Worm (Caenorhabditis elegans) whole organism, L4 larva: ENCODE measurements around the gene srh-15.

Experiments used
- F26F4.8 ChIP-seq: fragments of 200-800 bp; sonication (Bioruptor generic); conservative IDR thresholded peaks from 2 replicates; pipeline ENCODE4 v1.3.6; 2022; ENCODE audit warnings: missing genetic modification characterization, missing compliant biosample characterization
- F37D6.2 ChIP-seq: sonication (generic microtip); optimal IDR thresholded peaks from 2 replicates; lab custom pipeline; 2016; ENCODE audit warnings: mild to moderate bottlenecking, missing genetic modification characterization, missing compliant biosample characterization
- R02D3.7 ChIP-seq: fragments of 150-350 bp; sonication (generic microtip); optimal IDR thresholded peaks from 3 replicates; lab custom pipeline; 2014; ENCODE audit warnings: missing biosample characterization, missing genetic modification characterization
- Y48G9A.11 ChIP-seq: fragments of 200-800 bp; sonication (Bioruptor generic); IDR thresholded peaks from 2 replicates; pipeline ENCODE4 v1.3.6; 2022; ENCODE audit warnings: missing genetic modification reagents, missing genetic modification characterization, missing compliant biosample characterization
- aha-1 ChIP-seq: fragments of 150-350 bp; peaks from one replicate; lab custom pipeline; 2014; ENCODE audit warnings: missing biosample characterization, missing genetic modification characterization
- aly-2 ChIP-seq: sonication (generic microtip); optimal IDR thresholded peaks from 2 replicates; lab custom pipeline; 2018; ENCODE audit warnings: missing biosample characterization, missing genetic modification characterization
- ama-1 ChIP-seq: fragments of 150-350 bp; optimal IDR thresholded peaks from 2 replicates; lab custom pipeline; 2014; ENCODE audit warnings: inconsistent platforms, mixed read lengths
- ceh-28 ChIP-seq: fragments of 150-350 bp; optimal IDR thresholded peaks from 2 replicates; lab custom pipeline; 2014; ENCODE audit warnings: missing biosample characterization, missing genetic modification reagents, missing genetic modification characterization
- ceh-32 ChIP-seq: sonication (generic microtip); optimal IDR thresholded peaks from 2 replicates; lab custom pipeline; 2016; ENCODE audit warnings: mild to moderate bottlenecking, missing genetic modification characterization, missing compliant biosample characterization; ENCODE audit not compliant: poor library complexity
- ceh-44 ChIP-seq: fragments of 200-800 bp; sonication (Bioruptor generic); IDR thresholded peaks from 2 replicates; pipeline ENCODE4 v1.3.6; 2022; ENCODE audit warnings: missing genetic modification reagents, missing genetic modification characterization, missing compliant biosample characterization
- ces-1 ChIP-seq: fragments of 150-350 bp; sonication (generic microtip); optimal IDR thresholded peaks from 4 replicates; lab custom pipeline; 2014; ENCODE audit warnings: missing biosample characterization, missing genetic modification reagents, missing genetic modification characterization
- daf-12 ChIP-seq: fragments of 150-350 bp; optimal IDR thresholded peaks from 2 replicates; lab custom pipeline; 2014; ENCODE audit warnings: missing biosample characterization, missing genetic modification reagents, missing genetic modification characterization
- daf-16 ChIP-seq, 3 experiments: sonication (generic microtip); optimal IDR thresholded peaks; 2 replicates each; lab custom pipeline; 2016 to 2017; ENCODE audit warnings: missing genetic modification characterization in 3 of 3, missing genetic modification reagents in 3 of 3, mild to moderate bottlenecking in 2 of 3, missing compliant biosample characterization in 2 of 3, missing biosample characterization in 1 of 3, moderate library complexity in 1 of 3
- daf-19 ChIP-seq: fragments of 200-800 bp; sonication (Bioruptor generic); conservative IDR thresholded peaks from 2 replicates; pipeline ENCODE4 v1.3.6; 2022; ENCODE audit warnings: missing genetic modification characterization, missing compliant biosample characterization
- dmd-6 ChIP-seq: fragments of 200-800 bp; sonication (Bioruptor generic); IDR thresholded peaks from 2 replicates; pipeline ENCODE4 v1.3.6; 2022; ENCODE audit warnings: missing genetic modification reagents, missing genetic modification characterization, missing compliant biosample characterization
- dmd-8 ChIP-seq: fragments of 200-800 bp; sonication (Bioruptor generic); IDR thresholded peaks from 2 replicates; pipeline ENCODE4 v1.3.6; 2022; ENCODE audit warnings: missing genetic modification characterization, missing compliant biosample characterization
- duxl-1 ChIP-seq: sonication (generic microtip); optimal IDR thresholded peaks from 2 replicates; lab custom pipeline; 2016; ENCODE audit warnings: mild to moderate bottlenecking, missing genetic modification characterization, moderate library complexity, missing compliant biosample characterization; ENCODE audit not compliant: poor library complexity
- hif-1 ChIP-seq, 2 experiments: sonication (generic microtip); optimal IDR thresholded peaks; 2 replicates each; lab custom pipeline; 2016 to 2017; ENCODE audit warnings: missing compliant biosample characterization in 2 of 2, missing genetic modification characterization in 2 of 2, missing genetic modification reagents in 2 of 2, missing genotype in 2 of 2, mild to moderate bottlenecking in 1 of 2
- hlh-11 ChIP-seq: fragments of 200-800 bp; sonication (Bioruptor generic); optimal IDR thresholded peaks from 2 replicates; lab custom pipeline; 2018; ENCODE audit warnings: mild to moderate bottlenecking, missing genetic modification characterization, missing compliant biosample characterization
- lin-13 ChIP-seq: fragments of 150-350 bp; optimal IDR thresholded peaks from 2 replicates; lab custom pipeline; 2014; ENCODE audit warnings: missing biosample characterization, missing genetic modification reagents, missing genetic modification characterization
- lin-29 ChIP-seq: fragments of 200-800 bp; sonication (Bioruptor generic); IDR thresholded peaks from 2 replicates; pipeline ENCODE4 v1.3.6; 2022; ENCODE audit warnings: missing genetic modification reagents, missing genetic modification characterization, missing compliant biosample characterization
- lin-38 ChIP-seq: fragments of 200-800 bp; sonication (Bioruptor generic); IDR thresholded peaks from 2 replicates; pipeline ENCODE4 v1.3.6; 2022; ENCODE audit warnings: missing genetic modification reagents, missing genetic modification characterization, missing compliant biosample characterization
- lin-39 ChIP-seq: fragments of 150-350 bp; optimal IDR thresholded peaks from 2 replicates; lab custom pipeline; 2014; ENCODE audit warnings: missing biosample characterization, missing genetic modification reagents, missing genetic modification characterization
- lsy-2 ChIP-seq, 2 experiments: fragments of 150-350 bp in 1 of 2; sonication (generic microtip) in 1 of 2; optimal IDR thresholded peaks; 2 replicates each; lab custom pipeline; 2014 to 2017; ENCODE audit warnings: missing biosample characterization in 2 of 2, missing genetic modification characterization in 2 of 2
- madf-5 ChIP-seq, 2 experiments: fragments of 200-800 bp; sonication (Bioruptor generic); IDR thresholded peaks; 2 replicates each; pipeline ENCODE4 v1.3.6; 2022; ENCODE audit warnings: missing compliant biosample characterization in 2 of 2, missing genetic modification characterization in 2 of 2
- madf-9 ChIP-seq: fragments of 200-800 bp; sonication (Bioruptor generic); conservative IDR thresholded peaks from 2 replicates; pipeline ENCODE4 v1.3.6; 2022; ENCODE audit warnings: missing genetic modification reagents, missing genetic modification characterization, missing compliant biosample characterization
- mdl-1 ChIP-seq, 2 experiments: fragments of 150-350 bp in 1 of 2; sonication (generic microtip) in 1 of 2; optimal IDR thresholded peaks; 2 replicates each; lab custom pipeline; 2014 to 2017; ENCODE audit warnings: missing biosample characterization in 2 of 2, missing genetic modification characterization in 2 of 2
- mep-1 ChIP-seq: fragments of 150-350 bp; sonication (generic microtip); optimal IDR thresholded peaks from 3 replicates; lab custom pipeline; 2014; ENCODE audit warnings: missing biosample characterization, missing genetic modification characterization
- mes-2 ChIP-seq: sonication (generic microtip); optimal IDR thresholded peaks from 2 replicates; lab custom pipeline; 2016; ENCODE audit warnings: missing genotype, mild to moderate bottlenecking, missing genetic modification characterization, missing compliant biosample characterization; ENCODE audit not compliant: poor library complexity, severe bottlenecking
- mxl-2 ChIP-seq: fragments of 200-800 bp; sonication (Bioruptor generic); conservative IDR thresholded peaks from 2 replicates; pipeline ENCODE4 v1.3.6; 2022; ENCODE audit warnings: missing genetic modification reagents, missing genetic modification characterization, missing compliant biosample characterization
- mxl-3 ChIP-seq: fragments of 200-800 bp; sonication (Bioruptor generic); optimal IDR thresholded peaks from 2 replicates; lab custom pipeline; 2018; ENCODE audit warnings: mild to moderate bottlenecking, missing genetic modification characterization, missing compliant biosample characterization
- nhr-102 ChIP-seq: sonication (generic microtip); optimal IDR thresholded peaks from 2 replicates; lab custom pipeline; 2016; ENCODE audit warnings: mild to moderate bottlenecking, missing genetic modification characterization, moderate library complexity, missing compliant biosample characterization
- nhr-237 ChIP-seq: sonication (generic microtip); optimal IDR thresholded peaks from 2 replicates; lab custom pipeline; 2017; ENCODE audit warnings: missing biosample characterization, missing genetic modification characterization
- nhr-25 ChIP-seq: sonication (generic microtip); optimal IDR thresholded peaks from 2 replicates; lab custom pipeline; 2017; ENCODE audit warnings: missing genetic modification characterization, mild to moderate bottlenecking, missing compliant biosample characterization, antibody characterized with exemption, moderate library complexity, borderline replicate concordance; ENCODE audit not compliant: insufficient read depth
- nhr-48 ChIP-seq: sonication (generic microtip); optimal IDR thresholded peaks from 2 replicates; lab custom pipeline; 2016; ENCODE audit warnings: mild to moderate bottlenecking, missing genetic modification characterization, missing compliant biosample characterization
- nhr-6 ChIP-seq: fragments of 150-350 bp; optimal IDR thresholded peaks from 2 replicates; lab custom pipeline; 2014; ENCODE audit warnings: missing biosample characterization, missing genetic modification characterization
- nhr-76 ChIP-seq: fragments of 150-350 bp; optimal IDR thresholded peaks from 2 replicates; lab custom pipeline; 2014; ENCODE audit warnings: missing biosample characterization, missing genetic modification characterization
- pha-4 ChIP-seq, 2 experiments: fragments of 150-350 bp in 1 of 2; fragments of 200-800 bp in 1 of 2; sonication (Bioruptor generic) in 1 of 2; IDR thresholded peaks in 1 of 2; optimal IDR thresholded peaks in 1 of 2; 2 replicates each; pipeline versions ENCODE4 v1.3.6 to Lab custom; 2014 to 2022; ENCODE audit warnings: missing genetic modification characterization in 2 of 2, missing genetic modification reagents in 2 of 2, missing biosample characterization in 1 of 2, missing compliant biosample characterization in 1 of 2
- saeg-2 ChIP-seq: fragments of 200-800 bp; sonication (Bioruptor generic); IDR thresholded peaks from 2 replicates; pipeline ENCODE4 v1.3.6; 2022; ENCODE audit warnings: missing genetic modification reagents, missing genetic modification characterization, missing compliant biosample characterization
- skn-1 ChIP-seq: fragments of 150-350 bp; optimal IDR thresholded peaks from 2 replicates; lab custom pipeline; 2014; ENCODE audit warnings: missing biosample characterization, missing genetic modification characterization
- unc-130 ChIP-seq: sonication (generic microtip); optimal IDR thresholded peaks from 2 replicates; lab custom pipeline; 2016; ENCODE audit warnings: missing genetic modification reagents, missing genetic modification characterization, missing compliant biosample characterization
- unc-62 ChIP-seq, 3 experiments: fragments of 150-350 bp in 1 of 3; sonication (generic microtip); optimal IDR thresholded peaks in 2 of 3; peaks in 1 of 3; 1 replicate in 1 of 3; 2 replicates in 2 of 3; lab custom pipeline; 2014 to 2017; ENCODE audit warnings: missing biosample characterization in 3 of 3, missing genetic modification characterization in 3 of 3, missing genetic modification reagents in 3 of 3, missing genotype in 1 of 3
- vab-7 ChIP-seq: fragments of 200-800 bp; sonication (Bioruptor generic); IDR thresholded peaks from 2 replicates; pipeline ENCODE4 v1.3.6; 2022; ENCODE audit warnings: missing genetic modification reagents, missing genetic modification characterization, missing compliant biosample characterization
- zfp-2 ChIP-seq: sonication (generic microtip); optimal IDR thresholded peaks from 2 replicates; lab custom pipeline; 2016; ENCODE audit warnings: mild to moderate bottlenecking, missing genetic modification characterization, missing compliant biosample characterization
- ztf-7 ChIP-seq: fragments of 150-350 bp; optimal IDR thresholded peaks from 2 replicates; lab custom pipeline; 2014; ENCODE audit warnings: missing biosample characterization, missing genetic modification characterization

Gene srh-15

ce11 chrV:13369663-13370062, 48.9 kb downstream of the srh-15 start (continued):
- TF ChIP-seq zfp-2 = no peak

DNA sequence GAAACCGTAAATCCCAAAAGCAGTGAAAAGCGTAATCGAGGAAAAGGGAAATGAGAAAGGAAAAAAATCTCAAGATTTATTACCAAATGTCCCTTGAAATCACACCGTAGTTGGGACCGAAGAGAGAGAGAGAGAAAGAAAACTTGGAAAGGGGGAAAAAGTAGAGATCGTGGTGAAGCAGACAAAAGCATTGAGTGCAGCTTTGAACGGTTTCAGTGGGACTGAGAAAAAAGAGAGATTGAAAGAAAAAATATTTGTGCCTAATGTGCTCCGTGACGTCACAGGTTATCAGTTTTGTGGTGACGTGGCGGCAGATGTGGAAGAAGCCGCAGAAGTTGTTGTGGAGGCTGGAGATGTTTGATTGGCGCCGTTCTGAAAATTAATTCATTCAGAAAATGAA, 49.5 kb downstream of the srh-15 start:
- TF ChIP-seq aha-1 (tag; lab: Kevin White, UChicago) = peak; percentile 92
- no peak for TF ChIP-seq R02D3.7 (tag; lab: Kevin White, UChicago)
- no peak for TF ChIP-seq mep-1
- no peak for TF ChIP-seq pha-4 (GFP tag; IDR thresholded peaks at IDR 0.05; lab: Robert Waterston, UW)
- no peak for TF ChIP-seq pha-4 (tag; optimal IDR thresholded peaks at IDR 0.05; lab: Kevin White, UChicago)
- TF ChIP-seq nhr-6 (tag; lab: Kevin White, UChicago) = no peak
- peak; percentile 23 for TF ChIP-seq nhr-25 (tag; lab: Kevin White, UChicago)
- TF ChIP-seq nhr-102 (tag; lab: Kevin White, UChicago) = no peak
- TF ChIP-seq duxl-1 (tag; lab: Kevin White, UChicago) = peak; percentile 26
- TF ChIP-seq unc-62 (GFP tag; optimal IDR thresholded peaks at IDR 0.05 in 1 of 2; lab: Kevin White, UChicago) = no peak
- TF ChIP-seq unc-62 (tag; optimal IDR thresholded peaks at IDR 0.05; lab: Kevin White, UChicago) = no peak

DNA sequence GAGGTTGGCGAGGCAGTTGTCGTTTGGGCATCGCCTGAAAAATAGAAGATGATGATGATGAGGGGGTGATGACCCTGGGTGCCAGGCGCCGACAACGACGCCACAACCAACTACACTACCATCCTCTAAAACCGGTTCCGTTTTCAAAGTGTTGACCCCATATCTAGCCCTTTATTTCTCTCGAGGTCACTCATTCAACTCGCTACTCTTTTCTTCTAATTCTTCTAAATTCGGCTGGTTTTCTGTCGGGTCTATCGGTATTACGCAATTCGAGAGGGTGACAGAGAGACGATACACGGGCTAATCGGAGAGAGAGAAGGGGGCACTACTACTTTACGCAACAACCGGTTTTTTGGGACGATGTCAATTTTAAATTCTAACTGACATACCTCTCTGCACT, 50.6 kb downstream of the srh-15 start:
- TF ChIP-seq hif-1 (tag; optimal IDR thresholded peaks at IDR 0.05; lab: Kevin White, UChicago) = no peak
- no peak for TF ChIP-seq ztf-7 (tag; lab: Kevin White, UChicago)
- TF ChIP-seq daf-12 (tag; lab: Kevin White, UChicago) = no peak
- TF ChIP-seq mxl-3 (GFP tag; lab: Kevin White, UChicago) = peak; percentile 57
- TF ChIP-seq ceh-32 = no peak
- TF ChIP-seq nhr-76 (tag; lab: Kevin White, UChicago) = no peak
- no peak for TF ChIP-seq unc-130 (GFP tag; lab: Kevin White, UChicago)
- TF ChIP-seq nhr-237 = no peak
- TF ChIP-seq nhr-48 (tag; lab: Kevin White, UChicago) = peak; percentile 62
- no peak for TF ChIP-seq duxl-1 (tag; lab: Kevin White, UChicago)
- no peak for TF ChIP-seq mxl-2 (GFP tag; lab: Robert Waterston, UW)
- peak; percentile 46 for TF ChIP-seq ama-1 (lab: Kevin White, UChicago)
- TF ChIP-seq hlh-11 (tag; lab: Kevin White, UChicago) = peak; percentile 72
- no peak for TF ChIP-seq lin-39 (tag; lab: Kevin White, UChicago)
- TF ChIP-seq Y48G9A.11 (GFP tag; lab: Robert Waterston, UW) = no peak
- peak; percentile 38 for TF ChIP-seq lin-38 (GFP tag; lab: Robert Waterston, UW)
- TF ChIP-seq saeg-2 (GFP tag; lab: Robert Waterston, UW) = no peak
- no peak for TF ChIP-seq vab-7
- TF ChIP-seq F37D6.2 (tag; lab: Kevin White, UChicago) = no peak
- peak in 1 of 2 experiments; percentile 68 for TF ChIP-seq mdl-1 (tag; optimal IDR thresholded peaks at IDR 0.05; lab: Kevin White, UChicago)
- no peak for TF ChIP-seq lin-29 (GFP tag; lab: Robert Waterston, UW)
- TF ChIP-seq nhr-25 (tag; lab: Kevin White, UChicago) = peak; percentile 94
- no peak for TF ChIP-seq daf-16 (GFP tag; optimal IDR thresholded peaks at IDR 0.05; lab: Kevin White, UChicago)
- no peak for TF ChIP-seq daf-16 (tag; optimal IDR thresholded peaks at IDR 0.05; lab: Kevin White, UChicago)
- no peak for TF ChIP-seq daf-19 (GFP tag; lab: Robert Waterston, UW)
- peak; percentile 49 for TF ChIP-seq mes-2 (tag; lab: Kevin White, UChicago)
- TF ChIP-seq lsy-2 (tag; optimal IDR thresholded peaks at IDR 0.05; lab: Kevin White, UChicago) = peak; percentile 21 to 43
- TF ChIP-seq ces-1 (GFP tag; lab: Kevin White, UChicago) = no peak
- no peak for TF ChIP-seq ceh-44 (GFP tag; lab: Robert Waterston, UW)
- no peak for TF ChIP-seq lin-13 (GFP tag; lab: Kevin White, UChicago)
- no peak for TF ChIP-seq skn-1
- TF ChIP-seq madf-9 (GFP tag; lab: Robert Waterston, UW) = no peak
- TF ChIP-seq madf-5 (GFP tag; IDR thresholded peaks at IDR 0.05; lab: Robert Waterston, UW) = 0 out of 4 replicates have a peak, but pooled peaks of 1 of the 2 experiments have one; percentile 44
- TF ChIP-seq dmd-6 (GFP tag; lab: Robert Waterston, UW) = peak; percentile 19; the same call in 1 of the 2 replicates
- no peak for TF ChIP-seq zfp-2
- TF ChIP-seq ceh-28 (tag; lab: Kevin White, UChicago) = no peak
- TF ChIP-seq aly-2 (tag; lab: Kevin White, UChicago) = no peak
- no peak for TF ChIP-seq F26F4.8 (GFP tag; lab: Robert Waterston, UW)
- no peak for TF ChIP-seq dmd-8 (GFP tag; lab: Robert Waterston, UW)
